Worm (Caenorhabditis elegans): ENCODE data around the gene F58H1.7.
A peak's percentile ranks its signal among the peaks of the same experiment; 100 is the strongest.

DNA sequence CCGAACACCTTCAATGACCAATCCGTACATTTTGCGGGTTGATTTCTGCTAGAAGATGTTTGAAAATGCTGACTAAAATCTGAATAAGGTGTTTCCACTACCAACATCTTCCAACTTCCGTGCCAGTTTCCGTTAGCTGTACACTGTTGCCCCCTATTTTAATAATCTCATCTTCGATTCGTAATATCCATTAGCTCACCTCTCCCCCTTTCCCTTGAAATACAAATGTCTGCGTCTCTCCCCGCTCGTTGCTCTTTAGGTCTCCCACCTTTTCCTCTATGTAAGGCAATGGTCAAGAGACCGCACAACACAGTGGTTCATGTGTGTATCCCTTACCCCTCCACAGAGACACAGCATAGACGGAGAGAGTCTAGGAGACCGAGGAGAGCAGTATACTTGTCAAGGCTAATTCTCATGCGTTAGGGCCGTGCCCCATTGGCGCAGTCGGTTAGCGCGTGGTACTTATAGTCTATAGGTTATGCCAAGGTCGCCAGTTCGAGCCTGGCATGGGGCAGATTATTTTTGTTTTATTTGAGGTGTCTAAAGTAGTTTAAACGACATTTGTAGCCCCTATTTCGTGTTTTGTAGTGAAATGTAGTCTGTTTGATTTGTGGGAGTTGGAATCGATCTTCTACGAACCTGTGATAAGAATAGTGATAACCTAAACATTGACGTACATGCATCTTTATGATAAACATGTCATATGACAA, 37.3 kb upstream of the F58H1.7 start, which contains the start of gene gcy-33:
- TF ChIP-seq aly-1 (tag; optimal IDR thresholded peaks at IDR 0.05), result peak; percentile 98
- TF ChIP-seq ama-1 (optimal IDR thresholded peaks at IDR 0.05), result no peak
- TF ChIP-seq tra-4 (tag; optimal IDR thresholded peaks at IDR 0.05), result peak; percentile 93
- peak; percentile 98 for TF ChIP-seq scrt-1 (GFP tag; IDR thresholded peaks at IDR 0.05)
- TF ChIP-seq ceh-36 (tag; optimal IDR thresholded peaks at IDR 0.05), result peak; percentile 97
- TF ChIP-seq tbx-37 (GFP tag; conservative IDR thresholded peaks at IDR 0.05), result peak; percentile 98
